Worm (Caenorhabditis elegans): ENCODE measurements around the gene cpx-2.
"Not testable (repeated sequence)": the region's sequence is repeated elsewhere in the genome, so short reads cannot be mapped to it uniquely, and the experiment has no call there.

cpx-2 gene

DNA sequence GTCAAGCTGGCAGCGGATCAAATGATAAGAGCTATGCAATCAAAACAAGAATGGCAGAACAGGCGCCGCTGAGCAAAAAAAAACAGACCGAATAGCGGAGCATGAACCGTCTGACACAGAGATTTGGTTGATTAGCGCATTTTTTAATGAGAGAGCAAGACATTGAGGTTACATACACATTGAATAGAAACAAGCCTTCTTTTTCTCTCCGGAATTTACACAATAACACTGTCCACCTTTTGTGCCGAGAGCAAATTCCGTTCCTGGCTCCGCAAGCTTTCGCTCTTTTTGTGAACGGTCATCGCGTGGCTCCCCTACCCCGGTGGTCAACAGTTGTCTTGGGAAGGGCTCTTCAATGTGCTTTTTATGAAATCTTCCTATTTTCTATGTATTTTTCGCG, 15.5 kb downstream of the cpx-2 start, which contains the start of gene K03A11.6:
K03A11.6 (plus strand) TSS at position 301 of the 400 bp plus-strand sequence.
- TF ChIP-seq snpc-4 (tag; optimal IDR thresholded peaks at IDR 0.05) (no peak), alr-1 (tag; optimal IDR thresholded peaks at IDR 0.05) (no peak), mdl-1 (tag; optimal IDR thresholded peaks at IDR 0.05) (no peak), mbf-1 (tag; optimal IDR thresholded peaks at IDR 0.05) (no peak), Y55F3AM.14 (GFP tag; optimal IDR thresholded peaks at IDR 0.05) (no peak), nhr-11 (tag; optimal IDR thresholded peaks at IDR 0.05) (no peak), fos-1 (tag; optimal IDR thresholded peaks at IDR 0.05) (no peak), ztf-11 (tag; optimal IDR thresholded peaks at IDR 0.05) (no peak), lin-11 (tag; optimal IDR thresholded peaks at IDR 0.05) (no peak), elt-1 (tag; optimal IDR thresholded peaks at IDR 0.05) (no peak), lin-13 (GFP tag; optimal IDR thresholded peaks at IDR 0.05) (no peak), lsy-2 (tag; optimal IDR thresholded peaks at IDR 0.05) (no peak), zag-1 (tag; optimal IDR thresholded peaks at IDR 0.05) (no peak), mab-5 (tag; optimal IDR thresholded peaks at IDR 0.05) (no peak), elt-3 (tag; optimal IDR thresholded peaks at IDR 0.05) (no peak), crh-2 (tag; optimal IDR thresholded peaks at IDR 0.05) (no peak), blmp-1 (tag; optimal IDR thresholded peaks at IDR 0.05; ENCODE audit: insufficient read depth) (no peak)

DNA sequence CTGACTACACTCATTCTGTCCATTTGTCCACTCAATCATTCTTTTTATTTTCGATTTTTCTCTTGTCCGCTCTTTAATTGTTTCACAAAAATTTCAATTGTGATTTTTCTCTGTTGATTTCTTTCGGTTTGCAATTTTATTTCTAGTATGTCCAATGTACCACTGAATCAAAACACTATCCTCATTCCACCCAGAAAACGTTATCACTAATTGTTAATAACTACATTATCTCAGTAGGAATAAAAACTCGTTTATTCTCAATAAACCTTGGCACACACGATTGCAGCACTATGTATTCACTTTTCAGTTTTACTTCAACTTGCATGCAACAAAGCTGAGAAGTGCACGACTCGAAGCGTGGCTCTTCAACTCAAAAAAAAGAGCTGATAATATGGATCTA, 19.6 kb downstream of the cpx-2 start, which contains the start of gene K03A11.1:
K03A11.1 (plus strand) TSS at position 301 of the 400 bp plus-strand sequence.
- TF ChIP-seq C34F6.9 (tag; optimal IDR thresholded peaks at IDR 0.05) (no peak), nhr-11 (tag; optimal IDR thresholded peaks at IDR 0.05) (no peak), aly-2 (tag; optimal IDR thresholded peaks at IDR 0.05) (no peak), elt-1 (tag; optimal IDR thresholded peaks at IDR 0.05) (no peak), ztf-11 (tag; optimal IDR thresholded peaks at IDR 0.05) (no peak), F13H6.1 (tag; optimal IDR thresholded peaks at IDR 0.05) (no peak), alr-1 (tag; optimal IDR thresholded peaks at IDR 0.05) (no peak), mbf-1 (tag; optimal IDR thresholded peaks at IDR 0.05) (no peak), snpc-4 (tag; optimal IDR thresholded peaks at IDR 0.05) (no peak), sma-9 (GFP tag; optimal IDR thresholded peaks at IDR 0.05) (no peak), sma-9 (tag; optimal IDR thresholded peaks at IDR 0.05) (no peak), nhr-23 (tag; optimal IDR thresholded peaks at IDR 0.05) (no peak), nhr-129 (tag; optimal IDR thresholded peaks at IDR 0.05) (no peak), crh-2 (tag; optimal IDR thresholded peaks at IDR 0.05) (no peak)

DNA sequence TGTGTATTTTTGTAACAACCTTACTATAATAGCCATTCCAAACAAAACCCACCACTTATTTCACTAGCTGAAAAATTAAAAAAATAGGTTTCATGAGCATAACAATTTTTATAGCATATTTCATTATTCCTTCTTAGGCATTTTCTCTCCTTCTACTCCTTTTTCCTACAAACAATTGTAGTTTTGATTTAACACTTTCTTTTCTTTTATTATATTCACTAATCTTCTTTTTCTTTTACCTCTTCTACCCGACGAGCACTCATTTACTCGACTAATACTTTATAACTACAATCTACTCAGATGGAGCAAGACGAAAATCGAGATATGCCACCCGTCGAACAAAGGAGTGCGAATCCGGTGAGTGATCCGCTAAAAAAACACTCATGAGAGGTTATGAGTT, 22.8 kb downstream of the cpx-2 start, which contains the start of gene C53C7.3:
C53C7.3 (plus strand) TSS at position 301 of the 400 bp plus-strand sequence.
- TF ChIP-seq Y55F3AM.14 (GFP tag; optimal IDR thresholded peaks at IDR 0.05) (no peak), skn-1 (tag; optimal IDR thresholded peaks at IDR 0.05) (no peak), lin-11 (tag; optimal IDR thresholded peaks at IDR 0.05) (no peak), nhr-129 (tag; optimal IDR thresholded peaks at IDR 0.05) (no peak), ztf-1 (GFP tag; conservative IDR thresholded peaks at IDR 0.05) (no peak), dmd-4 (tag; optimal IDR thresholded peaks at IDR 0.05) (no peak), zag-1 (tag; optimal IDR thresholded peaks at IDR 0.05) (no peak)

- peak in 1 of 2 experiments; percentile 26 for TF ChIP-seq mdl-1 (tag; optimal IDR thresholded peaks at IDR 0.05)
- peak; percentile 76 for TF ChIP-seq zag-1 (tag; optimal IDR thresholded peaks at IDR 0.05)
- TF ChIP-seq lin-13 (GFP tag; optimal IDR thresholded peaks at IDR 0.05): peak; percentile 90
- peak; percentile 92 for TF ChIP-seq nhr-129 (tag; optimal IDR thresholded peaks at IDR 0.05)
- peak; percentile 48 for TF ChIP-seq mab-5 (tag; optimal IDR thresholded peaks at IDR 0.05)
- peak; percentile 84 for TF ChIP-seq crh-2 (tag; optimal IDR thresholded peaks at IDR 0.05)
- TF ChIP-seq nhr-77 (tag; optimal IDR thresholded peaks at IDR 0.05): peak; percentile 37
- peak; percentile 55 for TF ChIP-seq nhr-6 (tag; optimal IDR thresholded peaks at IDR 0.05)
- peak; percentile 43 for TF ChIP-seq ztf-11 (tag; optimal IDR thresholded peaks at IDR 0.05)
- TF ChIP-seq mbf-1 (tag; optimal IDR thresholded peaks at IDR 0.05): peak; percentile 38
- peak; percentile 39 for TF ChIP-seq ceh-16 (tag; optimal IDR thresholded peaks at IDR 0.05)
- TF ChIP-seq nhr-11 (tag; optimal IDR thresholded peaks at IDR 0.05): peak; percentile 67
- peak; percentile 84 for TF ChIP-seq F13H6.1 (tag; optimal IDR thresholded peaks at IDR 0.05)
- peak; percentile 86 for TF ChIP-seq sma-3 (GFP tag; optimal IDR thresholded peaks at IDR 0.05)
- peak; percentile 69 for TF ChIP-seq sem-4 (tag; optimal IDR thresholded peaks at IDR 0.05)
- TF ChIP-seq egl-27 (tag; optimal IDR thresholded peaks at IDR 0.05): peak; percentile 81
- peak; percentile 80 for TF ChIP-seq C34F6.9 (tag; optimal IDR thresholded peaks at IDR 0.05)
- peak; percentile 66 for TF ChIP-seq Y55F3AM.14 (GFP tag; optimal IDR thresholded peaks at IDR 0.05)
- peak; percentile 84 for TF ChIP-seq fos-1 (tag; optimal IDR thresholded peaks at IDR 0.05)
- peak; percentile 91 for TF ChIP-seq sma-9 (GFP tag; optimal IDR thresholded peaks at IDR 0.05)
- not testable (repeated sequence) for TF ChIP-seq sma-9 (tag; optimal IDR thresholded peaks at IDR 0.05)
- TF ChIP-seq skn-1 (tag; optimal IDR thresholded peaks at IDR 0.05): peak; percentile 42
- TF ChIP-seq gmeb-1 (tag; optimal IDR thresholded peaks at IDR 0.05): peak; percentile 77
- peak; percentile 8 for TF ChIP-seq lin-39 (tag; optimal IDR thresholded peaks at IDR 0.05)
- TF ChIP-seq nhr-10 (tag; optimal IDR thresholded peaks at IDR 0.05): peak; percentile 40
- TF ChIP-seq ztf-4 (tag; optimal IDR thresholded peaks at IDR 0.05): peak; percentile 71
- TF ChIP-seq lsy-2 (tag; optimal IDR thresholded peaks at IDR 0.05): peak; percentile 69 to 81
- peak; percentile 85 for TF ChIP-seq lin-11 (tag; optimal IDR thresholded peaks at IDR 0.05)
- TF ChIP-seq blmp-1 (tag; optimal IDR thresholded peaks at IDR 0.05; ENCODE audit: insufficient read depth): peak; percentile 23
- TF ChIP-seq nhr-21 (tag; optimal IDR thresholded peaks at IDR 0.05): peak; percentile 86
- peak; percentile 93 for TF ChIP-seq unc-55 (GFP tag; optimal IDR thresholded peaks at IDR 0.05)
Observed at ce11 chrX:13046324-13046723, 24.7 kb downstream of the cpx-2 start.

Data from whole organism, L2 larva.